Fruit fly (Drosophila melanogaster): ENCODE data around the gene lectin-29Ca.

Gene lectin-29Ca

DNA sequence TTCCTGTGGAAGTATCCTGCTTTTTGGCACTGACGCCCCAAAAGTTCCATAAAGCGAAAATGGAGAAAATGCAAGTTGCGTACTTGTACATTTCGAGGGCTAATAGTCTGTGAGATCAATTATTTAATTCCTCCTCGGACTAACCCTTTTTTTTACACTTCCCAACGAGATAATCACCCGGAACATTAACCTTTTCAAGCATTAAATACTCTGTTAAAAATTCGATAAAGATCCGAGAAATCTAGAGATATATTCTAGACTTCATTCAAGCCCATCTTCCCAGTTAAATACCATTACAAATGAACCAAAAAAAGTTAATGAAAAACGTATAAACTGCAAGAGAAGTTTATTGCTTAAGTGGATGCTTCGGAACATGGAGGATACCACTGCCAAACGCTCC, at the start of gene lectin-29Ca:
Gene lectin-29Ca, minus strand, starts transcription at position 101 of the 400 bp plus-strand sequence.
- TF ChIP-seq CG8478 (optimal IDR thresholded peaks at IDR 0.05), result no peak
- no peak for TF ChIP-seq CTCF (optimal IDR thresholded peaks at IDR 0.05)

DNA sequence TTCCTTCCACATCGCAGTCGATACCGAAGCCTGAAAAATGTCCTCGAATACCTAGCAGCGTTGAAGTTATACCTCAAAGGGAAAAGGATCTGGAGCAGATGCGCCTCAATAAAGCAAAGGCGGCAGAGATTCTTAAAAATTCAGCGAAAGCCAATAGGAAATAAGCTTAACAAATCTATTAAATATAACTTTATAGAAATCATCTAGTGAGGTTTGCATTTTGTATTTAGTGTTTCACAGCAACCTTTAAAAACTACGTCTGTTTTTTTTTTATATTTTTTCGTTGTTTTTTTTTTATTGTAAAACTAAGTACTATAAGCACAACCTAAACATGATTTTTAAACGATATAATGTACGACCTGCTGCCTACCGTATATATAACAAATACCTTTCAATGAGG, 48.1 kb upstream of the lectin-29Ca start, which contains the start of gene CG31897:
Gene CG31897, plus strand, starts transcription at position 301 of the 400 bp plus-strand sequence.
- TF ChIP-seq CTCF (optimal IDR thresholded peaks at IDR 0.05) (no peak), CG8478 (optimal IDR thresholded peaks at IDR 0.05) (no peak)

DNA sequence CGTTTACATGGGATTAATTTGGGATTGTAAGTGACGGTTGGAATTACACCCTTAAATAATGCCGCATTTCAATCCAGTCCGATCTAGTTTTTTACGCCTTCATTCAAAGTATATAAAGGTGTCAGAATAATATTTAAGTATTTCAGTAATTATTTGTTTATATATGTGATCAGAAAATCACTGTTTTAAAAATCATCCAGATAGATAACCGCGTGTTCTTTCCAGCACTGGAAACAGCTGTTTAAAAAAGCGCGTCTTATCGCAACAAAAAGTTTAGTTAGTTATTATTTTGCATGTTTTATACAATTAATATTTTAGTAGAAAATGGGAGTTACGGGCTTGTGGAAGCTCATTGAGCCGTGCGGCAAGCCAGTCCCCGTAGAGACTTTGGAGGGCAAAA, 44.0 kb upstream of the lectin-29Ca start, which contains the start of gene mus201:
Gene mus201, plus strand, starts transcription at position 118 of the 400 bp plus-strand sequence.
- no peak for TF ChIP-seq CTCF (optimal IDR thresholded peaks at IDR 0.05)
- TF ChIP-seq CG8478 (optimal IDR thresholded peaks at IDR 0.05), result no peak

DNA sequence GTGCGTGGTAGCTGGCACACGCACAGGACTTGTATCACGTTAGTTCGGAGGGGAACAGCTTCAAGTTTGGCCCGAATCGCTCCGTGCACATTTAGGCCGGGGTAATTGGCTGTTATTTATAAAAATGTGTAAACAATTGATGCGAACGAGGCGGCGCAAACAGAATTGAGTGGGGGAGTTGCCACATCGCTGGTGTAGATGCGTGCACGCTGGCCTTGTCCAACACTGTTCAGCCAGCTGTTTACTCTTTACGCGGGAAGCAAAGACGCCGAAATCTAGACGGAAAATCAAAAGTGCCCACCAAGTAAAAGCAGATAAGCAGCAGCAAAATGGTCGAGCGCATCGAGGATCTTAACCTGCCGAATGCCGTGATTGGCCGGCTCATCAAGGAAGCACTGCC, 43.1 kb upstream of the lectin-29Ca start, which contains the start of the genes D12 and Chrac-14:
Gene D12, minus strand, starts transcription at position 190 of the 400 bp plus-strand sequence.
Gene Chrac-14, plus strand, starts transcription at position 230 of the 400 bp plus-strand sequence.
- TF ChIP-seq CTCF (optimal IDR thresholded peaks at IDR 0.05) (no peak), CG8478 (optimal IDR thresholded peaks at IDR 0.05) (no peak)

DNA sequence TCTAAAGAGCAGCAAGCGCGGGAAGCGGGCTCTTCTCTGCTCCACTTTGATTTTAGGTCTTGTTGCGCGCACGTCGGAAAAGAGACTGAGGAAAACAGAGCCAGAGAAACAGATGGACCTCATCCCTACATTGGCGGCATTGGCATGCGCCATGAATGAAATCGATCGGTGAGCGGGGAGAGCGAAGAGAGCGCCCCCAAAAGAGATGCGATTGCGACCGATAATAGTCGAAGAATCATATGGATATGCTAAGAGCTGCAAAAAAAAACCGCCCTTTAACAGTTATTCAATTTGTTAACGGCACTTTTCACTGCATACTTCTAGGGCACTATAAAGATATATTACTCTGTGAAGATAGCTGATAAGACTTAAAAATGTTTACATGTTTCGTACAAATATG, 39.4 kb upstream of the lectin-29Ca start, which contains the start of gene grk:
Gene grk, minus strand, starts transcription at position 87 of the 400 bp plus-strand sequence.
- no peak for TF ChIP-seq CTCF (optimal IDR thresholded peaks at IDR 0.05)
- TF ChIP-seq CG8478 (optimal IDR thresholded peaks at IDR 0.05), result no peak

DNA sequence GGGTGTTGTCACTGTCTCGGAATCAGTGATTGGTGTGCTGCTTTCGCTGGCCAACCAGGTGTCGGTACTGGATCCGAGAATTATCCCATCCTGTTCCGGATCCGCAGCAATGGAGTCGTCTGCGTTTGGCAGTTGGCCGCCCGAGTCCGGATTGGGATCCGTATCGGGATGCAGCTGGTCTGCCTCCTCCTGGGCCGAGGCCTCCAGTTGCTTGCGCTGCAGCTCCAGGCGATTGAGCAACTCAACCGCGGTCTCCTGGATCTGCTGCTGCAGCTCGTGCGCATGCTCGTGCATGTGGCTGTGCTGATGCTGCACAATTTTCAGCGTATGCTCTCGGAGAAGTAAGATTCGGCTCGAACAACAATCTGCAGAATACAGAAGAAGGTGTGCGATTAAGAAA, 38.0 kb upstream of the lectin-29Ca start:
- TF ChIP-seq CG8478 (optimal IDR thresholded peaks at IDR 0.05) (no peak), CTCF (optimal IDR thresholded peaks at IDR 0.05) (no peak)

DNA sequence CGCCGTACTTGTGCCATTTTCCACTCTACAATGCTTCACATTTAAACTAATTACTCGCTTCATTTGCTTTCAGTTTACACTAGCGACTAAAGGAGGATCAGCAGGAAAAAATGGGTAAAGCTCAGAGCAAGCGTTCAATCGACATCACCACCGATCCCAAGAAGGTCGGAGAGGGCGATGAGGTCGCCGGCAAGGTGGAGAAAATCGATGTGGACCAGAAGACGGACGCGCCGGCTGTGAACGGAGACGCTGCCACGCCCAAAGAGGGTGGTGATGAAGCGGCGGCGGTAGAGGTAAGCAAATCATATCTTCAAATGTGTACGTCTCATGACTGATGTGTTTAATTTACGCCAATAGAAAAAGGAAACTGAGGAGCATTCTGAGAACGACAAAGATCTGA, 32.7 kb upstream of the lectin-29Ca start:
- TF ChIP-seq CG8478 (optimal IDR thresholded peaks at IDR 0.05) (no peak), CTCF (optimal IDR thresholded peaks at IDR 0.05) (no peak)

DNA sequence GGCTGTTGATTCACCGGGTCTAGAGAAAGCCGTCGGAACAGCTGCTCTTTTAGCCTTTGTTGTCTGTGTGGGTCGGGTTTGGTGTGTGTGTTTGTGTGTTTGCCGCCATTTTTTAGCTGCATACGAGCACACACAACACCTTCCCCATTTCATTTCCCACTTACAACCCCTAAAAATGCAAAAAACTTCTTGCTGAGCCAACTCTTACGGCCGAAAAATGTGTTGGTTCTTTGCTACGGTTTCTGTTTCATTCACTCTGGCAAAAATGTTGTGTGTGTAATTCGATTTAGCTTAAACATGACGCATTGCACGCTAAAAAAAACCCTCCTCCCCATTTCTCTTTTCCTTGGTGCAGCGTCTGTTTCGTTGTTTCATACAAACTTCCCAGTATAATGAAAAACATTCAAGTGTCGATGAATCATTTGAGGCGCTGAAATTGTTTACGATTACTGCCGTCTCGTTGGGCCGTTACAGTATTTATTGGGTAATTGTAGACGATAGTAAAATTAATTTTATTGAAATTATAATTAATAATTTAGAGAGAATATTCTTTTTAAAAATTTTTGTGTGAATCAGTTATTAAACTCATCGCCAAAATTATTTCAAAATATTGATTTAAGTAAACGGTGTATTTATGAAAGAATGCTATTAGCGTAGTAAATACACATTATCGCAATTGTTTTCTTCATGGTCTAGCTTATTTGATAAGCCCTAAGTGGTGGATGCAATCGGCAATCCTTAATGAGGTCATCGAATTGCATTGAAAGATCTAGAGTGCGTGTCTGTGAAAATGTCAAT, 32.1 kb upstream of the lectin-29Ca start:
- TF ChIP-seq CG8478 (optimal IDR thresholded peaks at IDR 0.05) (no peak), CTCF (optimal IDR thresholded peaks at IDR 0.05) (no peak)

DNA sequence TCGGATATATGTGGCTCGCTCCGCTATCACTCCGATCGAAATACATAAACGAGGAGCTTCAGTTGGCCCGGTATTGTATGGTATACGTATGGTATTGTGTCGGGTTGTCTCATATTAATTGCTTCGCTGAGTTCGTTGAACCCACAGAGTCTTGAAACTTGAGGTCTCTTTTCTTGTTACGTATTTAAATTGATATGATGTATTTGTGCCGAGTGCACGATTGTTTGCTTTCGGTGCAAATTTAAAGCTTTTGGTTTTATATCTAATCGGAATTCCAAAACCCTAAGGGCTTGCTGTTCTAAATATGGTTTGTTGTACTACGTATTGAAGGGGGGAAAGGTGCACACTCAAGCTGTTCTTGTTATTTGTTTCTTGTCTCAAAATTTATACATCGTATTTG, 31.1 kb upstream of the lectin-29Ca start:
- TF ChIP-seq CTCF (optimal IDR thresholded peaks at IDR 0.05) (no peak), CG8478 (optimal IDR thresholded peaks at IDR 0.05) (no peak)

DNA sequence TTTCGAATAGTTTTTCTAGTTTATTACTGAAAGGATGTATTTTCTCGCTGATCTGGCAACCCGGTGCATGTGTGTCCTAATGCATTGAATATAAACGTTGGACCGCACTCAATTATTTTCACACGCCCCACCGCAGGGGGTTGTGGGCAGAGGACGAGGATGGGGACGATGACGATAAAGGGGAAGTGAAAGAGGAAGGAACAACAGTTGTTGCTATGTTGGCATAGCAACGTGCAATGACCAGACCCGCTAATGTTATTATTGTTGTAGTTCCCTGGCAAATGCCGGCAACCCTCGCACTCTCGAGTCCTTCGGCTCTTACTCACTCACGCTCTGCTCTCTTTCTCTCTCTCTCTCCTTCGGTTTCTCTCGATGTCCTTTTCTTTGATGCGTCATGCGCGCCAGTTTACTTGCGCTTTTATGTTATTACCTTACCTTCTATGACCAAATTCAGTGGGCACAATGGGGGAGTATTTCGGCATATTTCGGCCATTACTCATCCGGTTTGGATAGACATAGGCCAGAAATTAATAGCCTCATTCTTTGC, 30.7 kb upstream of the lectin-29Ca start:
- no peak for TF ChIP-seq CTCF (optimal IDR thresholded peaks at IDR 0.05)

DNA sequence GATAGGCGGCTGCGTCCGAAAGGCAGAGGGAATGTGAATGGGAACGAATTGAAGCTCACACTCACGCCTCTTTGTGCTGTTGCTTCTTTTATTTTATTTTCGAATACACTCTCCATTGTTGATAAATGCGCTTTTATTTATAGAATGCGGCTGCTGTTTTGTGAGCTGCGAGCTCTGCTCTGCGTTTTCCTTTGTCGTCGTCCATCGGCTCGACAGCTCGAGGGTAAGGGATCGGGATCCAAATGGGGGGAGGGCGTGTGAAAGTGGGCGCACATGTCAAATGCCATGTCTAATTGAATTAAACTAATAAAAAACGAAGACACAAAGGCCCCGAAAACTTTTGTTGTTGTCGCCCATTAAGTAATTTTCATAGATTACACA, 30.0 kb upstream of the lectin-29Ca start:
- TF ChIP-seq CTCF (optimal IDR thresholded peaks at IDR 0.05) (no peak), CG8478 (optimal IDR thresholded peaks at IDR 0.05) (no peak)

DNA sequence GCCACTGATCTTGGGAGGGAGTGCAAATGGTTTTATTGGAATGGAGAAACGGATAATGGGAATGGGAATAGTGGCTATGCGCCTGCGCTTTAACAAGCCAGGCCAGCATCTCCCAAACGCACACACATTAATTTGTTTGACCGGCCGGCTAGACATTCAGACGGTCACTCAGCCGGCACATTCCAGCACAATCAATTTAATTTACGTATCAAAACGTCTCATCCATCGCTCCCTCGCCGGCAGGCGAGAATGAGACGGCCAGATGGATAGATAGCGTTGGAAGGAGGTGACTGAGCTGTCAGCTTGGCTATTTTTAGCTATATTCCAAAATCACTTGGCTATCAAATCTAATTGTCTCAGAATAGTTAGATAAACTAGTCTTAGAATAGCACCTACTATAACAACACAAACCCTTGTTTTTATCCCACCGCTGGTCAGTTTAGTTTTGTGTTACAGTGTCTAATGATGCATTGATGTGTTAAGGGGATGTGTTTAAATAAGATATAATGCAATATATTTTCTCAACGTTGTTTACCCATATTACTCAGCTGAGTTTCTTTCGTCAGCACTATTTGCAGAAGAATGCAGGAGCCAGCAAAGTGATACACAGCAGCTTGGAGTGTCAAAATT, 29.5 kb upstream of the lectin-29Ca start:
- TF ChIP-seq CTCF (optimal IDR thresholded peaks at IDR 0.05), result no peak
- TF ChIP-seq CG8478 (optimal IDR thresholded peaks at IDR 0.05), result no peak

DNA sequence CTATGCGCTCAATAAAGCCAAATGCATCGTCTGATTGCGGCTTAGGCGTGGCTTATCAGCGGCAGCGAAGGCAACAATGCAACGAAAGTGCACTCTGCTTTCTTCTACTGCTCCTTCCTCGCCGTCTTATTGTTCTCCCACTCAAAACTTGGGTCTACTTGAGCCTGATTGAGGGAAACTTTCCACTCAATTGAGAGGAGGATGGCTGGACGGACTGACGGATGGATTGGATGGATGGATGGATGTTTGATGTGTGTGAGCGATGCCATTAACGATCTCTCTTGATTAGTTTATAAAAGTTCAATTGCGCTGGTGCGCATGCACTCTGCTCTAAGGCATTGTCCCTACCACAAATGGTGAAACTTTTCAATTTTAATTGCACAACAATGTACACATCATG, 29.0 kb upstream of the lectin-29Ca start:
- TF ChIP-seq CG8478 (optimal IDR thresholded peaks at IDR 0.05) (no peak), CTCF (optimal IDR thresholded peaks at IDR 0.05) (no peak)

DNA sequence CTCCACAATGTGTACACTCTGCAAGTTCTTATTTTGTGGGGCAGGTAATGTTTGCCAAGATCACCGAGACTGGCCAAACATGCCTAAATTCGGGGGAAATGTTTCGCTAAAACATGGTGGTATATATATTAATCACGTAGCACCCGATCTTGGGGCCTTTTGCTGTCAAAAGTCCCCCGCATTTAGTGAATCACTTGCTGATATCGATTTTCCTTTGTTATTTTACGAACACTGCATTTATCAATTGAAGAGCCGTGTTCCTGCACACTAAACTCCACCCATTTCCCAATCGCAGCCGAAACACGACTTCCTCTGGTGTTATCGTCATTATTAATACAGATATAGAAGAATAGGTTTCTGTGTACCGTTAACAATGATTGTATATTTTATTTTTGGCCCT, 27.6 kb upstream of the lectin-29Ca start:
- TF ChIP-seq CG8478 (optimal IDR thresholded peaks at IDR 0.05) (no peak), CTCF (optimal IDR thresholded peaks at IDR 0.05) (no peak)

DNA sequence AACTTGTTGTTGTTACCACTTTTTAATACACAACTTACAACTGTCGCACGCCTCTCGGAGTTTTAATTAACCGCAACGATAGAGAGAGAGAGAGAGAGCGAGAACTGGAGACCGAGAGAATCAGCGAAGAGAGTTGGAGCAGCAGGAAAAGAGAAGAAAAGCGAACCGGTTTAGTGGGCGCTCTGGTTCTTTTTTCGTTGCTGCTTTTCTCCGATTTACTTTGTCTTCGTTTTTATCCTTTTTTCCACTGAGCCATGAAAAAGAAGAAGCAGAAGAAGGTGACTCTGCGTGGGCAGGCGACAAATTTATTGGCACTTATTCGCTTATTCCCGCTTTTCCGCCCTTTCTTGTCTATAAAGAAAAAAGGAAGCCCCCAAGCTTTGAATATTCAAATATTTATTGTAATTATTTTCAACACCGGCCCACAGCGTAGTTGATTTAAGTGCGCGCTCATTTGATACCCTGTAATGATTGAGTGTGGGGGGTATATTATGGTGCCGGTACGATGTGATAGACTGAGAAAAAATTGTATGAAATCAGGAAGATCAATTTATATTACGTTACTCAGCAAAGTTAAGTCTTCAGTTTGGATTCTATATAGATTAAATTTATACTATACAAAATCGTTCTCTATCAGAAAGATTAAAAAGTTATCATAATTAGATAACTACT, 26.3 kb upstream of the lectin-29Ca start:
- TF ChIP-seq CTCF (optimal IDR thresholded peaks at IDR 0.05) (no peak), CG8478 (optimal IDR thresholded peaks at IDR 0.05) (no peak)

Data from S2 (cell line).